Worm (Caenorhabditis elegans) whole organism, L4 larva: ENCODE data around the gene F59F5.4.

Source experiments
- ZK546.5 ChIP-seq, 2 experiments: sonication (generic microtip); optimal IDR thresholded peaks; 2 replicates each; lab custom pipeline; 2017; ENCODE audit warnings: missing biosample characterization in 2 of 2, missing genetic modification characterization in 2 of 2
- aha-1 ChIP-seq: fragments of 150-350 bp; peaks from one replicate; lab custom pipeline; 2014; ENCODE audit warnings: missing biosample characterization, missing genetic modification characterization
- aly-2 ChIP-seq: sonication (generic microtip); optimal IDR thresholded peaks from 2 replicates; lab custom pipeline; 2018; ENCODE audit warnings: missing biosample characterization, missing genetic modification characterization
- dmd-6 ChIP-seq: fragments of 200-800 bp; sonication (Bioruptor generic); IDR thresholded peaks from 2 replicates; pipeline ENCODE4 v1.3.6; 2022; ENCODE audit warnings: missing genetic modification reagents, missing genetic modification characterization, missing compliant biosample characterization
- dve-1 ChIP-seq: sonication (generic microtip); optimal IDR thresholded peaks from 2 replicates; lab custom pipeline; 2017; ENCODE audit warnings: antibody characterized with exemption, mild to moderate bottlenecking, missing genetic modification characterization, missing compliant biosample characterization; ENCODE audit not compliant: insufficient read depth
- egl-43 ChIP-seq: fragments of 200-800 bp; sonication (Bioruptor generic); IDR thresholded peaks from 2 replicates; pipeline ENCODE4 v1.3.6; 2022; ENCODE audit warnings: missing genetic modification reagents, missing genetic modification characterization, missing compliant biosample characterization
- hlh-11 ChIP-seq: fragments of 200-800 bp; sonication (Bioruptor generic); optimal IDR thresholded peaks from 2 replicates; lab custom pipeline; 2018; ENCODE audit warnings: mild to moderate bottlenecking, missing genetic modification characterization, missing compliant biosample characterization
- mes-2 ChIP-seq: sonication (generic microtip); optimal IDR thresholded peaks from 2 replicates; lab custom pipeline; 2016; ENCODE audit warnings: missing genotype, mild to moderate bottlenecking, missing genetic modification characterization, missing compliant biosample characterization; ENCODE audit not compliant: poor library complexity, severe bottlenecking
- php-3 ChIP-seq: fragments of 200-800 bp; sonication (Bioruptor generic); IDR thresholded peaks from 2 replicates; pipeline ENCODE4 v1.3.6; 2022; ENCODE audit warnings: missing genetic modification reagents, missing genetic modification characterization, missing compliant biosample characterization
- pqm-1 ChIP-seq: sonication (generic microtip); optimal IDR thresholded peaks from 2 replicates; lab custom pipeline; 2017; ENCODE audit warnings: missing biosample characterization, missing genetic modification characterization
- saeg-2 ChIP-seq: fragments of 200-800 bp; sonication (Bioruptor generic); IDR thresholded peaks from 2 replicates; pipeline ENCODE4 v1.3.6; 2022; ENCODE audit warnings: missing genetic modification reagents, missing genetic modification characterization, missing compliant biosample characterization
- unc-62 ChIP-seq, 3 experiments: fragments of 150-350 bp in 1 of 3; sonication (generic microtip); optimal IDR thresholded peaks in 2 of 3; peaks in 1 of 3; 1 replicate in 1 of 3; 2 replicates in 2 of 3; lab custom pipeline; 2014 to 2017; ENCODE audit warnings: missing biosample characterization in 3 of 3, missing genetic modification characterization in 3 of 3, missing genetic modification reagents in 3 of 3, missing genotype in 1 of 3

F59F5.4 gene

ce11 chrX:10591208-10591782 is 48.5 kb downstream of the F59F5.4 start:
- no peak for TF ChIP-seq aly-2 (tag; lab: Kevin White, UChicago)
- TF ChIP-seq pqm-1 = no peak
- peak in 1 of 2 experiments; percentile 41 for TF ChIP-seq unc-62 (GFP tag; optimal IDR thresholded peaks at IDR 0.05 in 1 of 2; lab: Kevin White, UChicago)
- TF ChIP-seq unc-62 (tag; optimal IDR thresholded peaks at IDR 0.05; lab: Kevin White, UChicago) = no peak
- TF ChIP-seq ZK546.5 (tag; optimal IDR thresholded peaks at IDR 0.05; lab: Kevin White, UChicago) = no peak
- TF ChIP-seq hlh-11 (tag; lab: Kevin White, UChicago) = no peak
- TF ChIP-seq dve-1 (tag; lab: Kevin White, UChicago) = no peak
- no peak for TF ChIP-seq dmd-6 (GFP tag; lab: Robert Waterston, UW)
- no peak for TF ChIP-seq mes-2 (tag; lab: Kevin White, UChicago)
- 0 out of 2 replicates have a peak, but pooled peaks have one; percentile 26 for TF ChIP-seq php-3 (GFP tag; lab: Robert Waterston, UW)
- no peak for TF ChIP-seq saeg-2 (GFP tag; lab: Robert Waterston, UW)
- no peak for TF ChIP-seq egl-43 (GFP tag; lab: Robert Waterston, UW)
- TF ChIP-seq aha-1 (tag; lab: Kevin White, UChicago) = no peak
